Worm (Caenorhabditis elegans) whole organism, mixed stage, embryonic: ENCODE measurements around the gene fkh-7.

Experiments
- M03D4.4 ChIP-seq: sonication (generic microtip); optimal IDR thresholded peaks from 2 replicates; lab custom pipeline; 2017; ENCODE audit warnings: mild to moderate bottlenecking, missing genetic modification characterization, missing compliant biosample characterization
- bed-3 ChIP-seq: fragments of 200-800 bp; sonication (Bioruptor generic); optimal IDR thresholded peaks from 3 replicates; lab custom pipeline; 2018; ENCODE audit warnings: mild to moderate bottlenecking, missing genetic modification characterization, moderate library complexity, missing compliant biosample characterization
- blmp-1 ChIP-seq: fragments of 150-350 bp; optimal IDR thresholded peaks from 2 replicates; lab custom pipeline; 2014; ENCODE audit warnings: missing biosample characterization, missing genetic modification characterization
- ceh-39 ChIP-seq: fragments of 150-350 bp; optimal IDR thresholded peaks from 2 replicates; lab custom pipeline; 2014; ENCODE audit warnings: missing biosample characterization, missing genetic modification characterization
- ceh-43 ChIP-seq: fragments of 200-800 bp; sonication (Bioruptor generic); optimal IDR thresholded peaks from 2 replicates; lab custom pipeline; 2018; ENCODE audit warnings: mild to moderate bottlenecking, missing genetic modification characterization, moderate library complexity, missing compliant biosample characterization
- ceh-83 ChIP-seq: fragments of 200-800 bp; sonication (Bioruptor generic); optimal IDR thresholded peaks from 2 replicates; lab custom pipeline; 2018; ENCODE audit warnings: mild to moderate bottlenecking, missing genetic modification characterization, missing compliant biosample characterization
- ces-1 ChIP-seq: fragments of 150-350 bp; optimal IDR thresholded peaks from 2 replicates; lab custom pipeline; 2014; ENCODE audit warnings: missing biosample characterization, missing genetic modification reagents, missing genetic modification characterization
- cnd-1 ChIP-seq: fragments of 200-800 bp; sonication (Bioruptor generic); optimal IDR thresholded peaks from 2 replicates; lab custom pipeline; 2018; ENCODE audit warnings: mild to moderate bottlenecking, missing genetic modification characterization, missing compliant biosample characterization
- drap-1 ChIP-seq: fragments of 200-800 bp; sonication (Bioruptor generic); optimal IDR thresholded peaks from 3 replicates; lab custom pipeline; 2018; ENCODE audit warnings: mild to moderate bottlenecking, missing genetic modification characterization, missing compliant biosample characterization
- elt-1 ChIP-seq: sonication (generic microtip); optimal IDR thresholded peaks from 2 replicates; lab custom pipeline; 2017; ENCODE audit warnings: missing genetic modification characterization, mild to moderate bottlenecking, missing compliant biosample characterization, antibody characterized with exemption, moderate library complexity, borderline replicate concordance; ENCODE audit not compliant: insufficient read depth
- elt-3 ChIP-seq: fragments of 150-350 bp; optimal IDR thresholded peaks from 2 replicates; lab custom pipeline; 2014; ENCODE audit warnings: missing biosample characterization, missing genetic modification characterization
- flh-1 ChIP-seq: fragments of 200-800 bp; sonication (Bioruptor generic); optimal IDR thresholded peaks from 2 replicates; lab custom pipeline; 2018; ENCODE audit warnings: mild to moderate bottlenecking, missing genetic modification characterization, moderate library complexity, missing compliant biosample characterization
- ham-2 ChIP-seq: fragments of 200-800 bp; sonication (Bioruptor generic); optimal IDR thresholded peaks from 2 replicates; lab custom pipeline; 2018; ENCODE audit warnings: mild to moderate bottlenecking, missing genetic modification characterization, missing compliant biosample characterization
- hlh-1 ChIP-seq: fragments of 150-350 bp; optimal IDR thresholded peaks from 2 replicates; lab custom pipeline; 2014; ENCODE audit warnings: missing biosample characterization, missing genetic modification reagents, missing genetic modification characterization
- lin-13 ChIP-seq: fragments of 150-350 bp; optimal IDR thresholded peaks from 2 replicates; lab custom pipeline; 2014; ENCODE audit warnings: missing biosample characterization, missing genetic modification characterization
- lin-32 ChIP-seq: fragments of 200-800 bp; sonication (Bioruptor generic); optimal IDR thresholded peaks from 2 replicates; lab custom pipeline; 2018; ENCODE audit warnings: mild to moderate bottlenecking, missing genetic modification characterization, missing compliant biosample characterization
- lsy-2 ChIP-seq: fragments of 150-350 bp; optimal IDR thresholded peaks from 2 replicates; lab custom pipeline; 2014; ENCODE audit warnings: missing biosample characterization, missing genetic modification characterization
- mab-5 ChIP-seq: fragments of 150-350 bp; optimal IDR thresholded peaks from 2 replicates; lab custom pipeline; 2014; ENCODE audit warnings: missing biosample characterization, missing genetic modification characterization
- mep-1 ChIP-seq: fragments of 150-350 bp; optimal IDR thresholded peaks from 2 replicates; lab custom pipeline; 2017; ENCODE audit warnings: missing biosample characterization, missing genetic modification reagents, missing genetic modification characterization, inconsistent platforms
- mls-2 ChIP-seq: sonication (generic microtip); optimal IDR thresholded peaks from 2 replicates; lab custom pipeline; 2016; ENCODE audit warnings: mild to moderate bottlenecking, missing genetic modification characterization, moderate library complexity, missing compliant biosample characterization
- nhr-2 ChIP-seq: fragments of 150-350 bp; optimal IDR thresholded peaks from 2 replicates; lab custom pipeline; 2014; ENCODE audit warnings: missing biosample characterization, missing genetic modification characterization
- nhr-237 ChIP-seq: fragments of 150-350 bp; optimal IDR thresholded peaks from 2 replicates; lab custom pipeline; 2014; ENCODE audit warnings: missing biosample characterization, missing genetic modification characterization
- nhr-28 ChIP-seq: fragments of 150-350 bp; optimal IDR thresholded peaks from 2 replicates; lab custom pipeline; 2014; ENCODE audit warnings: missing biosample characterization, missing genetic modification characterization
- nhr-76 ChIP-seq: sonication (generic microtip); optimal IDR thresholded peaks from 2 replicates; lab custom pipeline; 2017; ENCODE audit warnings: missing biosample characterization, missing genetic modification characterization
- pha-4 ChIP-seq: fragments of 150-350 bp; optimal IDR thresholded peaks from 2 replicates; lab custom pipeline; 2018; ENCODE audit warnings: missing biosample characterization, missing genetic modification reagents, missing genetic modification characterization
- sem-2 ChIP-seq: fragments of 200-800 bp; sonication (Bioruptor generic); optimal IDR thresholded peaks from 2 replicates; lab custom pipeline; 2018; ENCODE audit warnings: mild to moderate bottlenecking, missing genetic modification characterization, missing compliant biosample characterization
- snpc-4 ChIP-seq: fragments of 150-350 bp; optimal IDR thresholded peaks from 2 replicates; lab custom pipeline; 2014; ENCODE audit warnings: missing biosample characterization, missing genetic modification characterization
- sptf-1 ChIP-seq: sonication (generic microtip); optimal IDR thresholded peaks from 2 replicates; lab custom pipeline; 2017; ENCODE audit warnings: mild to moderate bottlenecking, missing genetic modification characterization, moderate library complexity, missing compliant biosample characterization
- tbx-8 ChIP-seq: fragments of 200-800 bp; sonication (Bioruptor generic); optimal IDR thresholded peaks from 2 replicates; lab custom pipeline; 2018; ENCODE audit warnings: mild to moderate bottlenecking, missing genetic modification characterization, moderate library complexity, missing compliant biosample characterization
- unc-120 ChIP-seq: sonication (generic microtip); optimal IDR thresholded peaks from 2 replicates; lab custom pipeline; 2017; ENCODE audit warnings: missing genetic modification characterization, missing compliant biosample characterization; ENCODE audit not compliant: poor library complexity, severe bottlenecking
- unc-62 ChIP-seq: fragments of 150-350 bp; optimal IDR thresholded peaks from 2 replicates; lab custom pipeline; 2014; ENCODE audit warnings: missing biosample characterization, missing genetic modification reagents, missing genetic modification characterization
- zip-8 ChIP-seq: fragments of 150-350 bp; optimal IDR thresholded peaks from 2 replicates; lab custom pipeline; 2014; ENCODE audit warnings: missing biosample characterization, missing genetic modification characterization
- ztf-11 ChIP-seq: fragments of 150-350 bp; optimal IDR thresholded peaks from 2 replicates; lab custom pipeline; 2014; ENCODE audit warnings: missing biosample characterization, missing genetic modification characterization

The fkh-7 gene

DNA sequence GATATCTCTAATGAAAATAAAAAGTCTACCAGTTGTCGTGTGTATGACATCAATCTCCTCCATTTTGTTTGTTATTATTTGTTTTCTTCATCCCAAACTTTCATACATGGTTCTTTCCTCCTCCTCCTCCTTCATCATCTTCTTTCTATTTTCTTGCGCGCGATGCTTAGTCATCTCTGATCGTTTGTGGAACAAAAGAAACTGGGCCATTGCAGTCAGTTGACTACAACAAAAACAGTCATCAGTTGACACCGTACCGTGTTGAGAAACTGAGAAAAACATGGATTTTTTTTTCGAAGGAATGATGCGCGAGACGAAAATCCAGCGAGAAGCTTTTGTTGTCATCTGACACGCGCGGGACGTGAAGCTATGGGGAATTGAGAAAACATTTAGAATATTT lies 20.7 kb downstream of the fkh-7 start:
- no peak for TF ChIP-seq ceh-43 (GFP tag; lab: Kevin White, UChicago)
- no peak for TF ChIP-seq M03D4.4 (tag; lab: Kevin White, UChicago)
- no peak for TF ChIP-seq unc-62 (GFP tag; lab: Kevin White, UChicago)
- TF ChIP-seq snpc-4 (tag; lab: Kevin White, UChicago) = no peak
- TF ChIP-seq sptf-1 (tag; lab: Kevin White, UChicago) = no peak

DNA sequence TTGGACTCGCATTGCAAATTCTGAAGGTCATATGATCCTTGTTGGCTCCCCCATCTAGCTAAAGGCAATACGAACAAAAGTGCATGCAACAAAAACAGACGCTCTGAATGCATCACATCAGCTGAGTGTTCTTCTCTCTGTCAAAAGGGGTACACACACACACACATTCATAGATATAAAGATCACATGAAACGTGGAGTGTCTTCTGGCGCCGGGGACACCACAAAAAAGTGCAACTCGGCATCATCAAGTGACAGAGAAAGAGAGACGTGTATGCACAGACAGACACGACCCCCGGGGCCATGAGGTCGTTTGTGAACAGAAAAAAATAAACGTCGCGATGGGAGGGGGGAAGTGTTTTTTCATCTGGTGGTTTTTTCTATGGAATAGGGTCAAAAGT lies 22.9 kb downstream of the fkh-7 start:
- TF ChIP-seq unc-120 (tag; lab: Kevin White, UChicago) (peak; percentile 15), flh-1 (GFP tag; lab: Kevin White, UChicago) (no peak), elt-3 (no peak)

DNA sequence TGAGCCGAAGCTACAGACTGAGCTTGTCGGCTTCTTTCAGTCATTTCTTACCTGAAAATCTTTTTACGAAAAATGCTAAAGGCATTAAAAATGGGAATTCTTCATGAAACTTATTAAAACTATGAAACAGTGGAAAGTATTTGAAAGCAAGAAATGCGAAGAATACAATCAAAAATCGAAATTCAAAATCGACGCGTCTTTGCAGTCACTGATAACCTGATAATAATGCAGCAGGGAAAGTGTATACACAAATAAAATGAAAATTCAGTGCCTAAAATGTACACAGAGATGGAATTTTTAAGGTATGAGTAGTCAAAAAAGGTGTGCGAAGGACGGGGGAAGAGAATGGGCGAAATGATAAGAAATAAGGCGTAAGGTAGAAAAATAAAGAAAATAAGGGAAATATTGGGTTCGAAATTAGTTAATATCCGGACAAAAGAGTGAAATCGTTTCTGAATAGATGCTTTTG lies 30.1 kb downstream of the fkh-7 start, which contains the start of gene C39H7.4:
TSS of gene C39H7.4 (minus strand) at position 51 of the 469 bp plus-strand sequence.
- TF ChIP-seq cnd-1 (tag; lab: Kevin White, UChicago) (no peak), nhr-28 (tag; lab: Kevin White, UChicago) (no peak), bed-3 (GFP tag; lab: Kevin White, UChicago) (no peak), snpc-4 (tag; lab: Kevin White, UChicago) (no peak), lsy-2 (tag; lab: Kevin White, UChicago) (no peak), unc-120 (tag; lab: Kevin White, UChicago) (no peak), zip-8 (no peak), M03D4.4 (tag; lab: Kevin White, UChicago) (no peak), ztf-11 (tag; lab: Kevin White, UChicago) (no peak), ceh-83 (GFP tag; lab: Kevin White, UChicago) (no peak), sptf-1 (tag; lab: Kevin White, UChicago) (no peak), pha-4 (tag; lab: Kevin White, UChicago) (no peak), sem-2 (GFP tag; lab: Kevin White, UChicago) (no peak), flh-1 (GFP tag; lab: Kevin White, UChicago) (no peak), lin-32 (no peak), nhr-2 (tag; lab: Kevin White, UChicago) (no peak), elt-1 (tag; lab: Kevin White, UChicago) (no peak), nhr-237 (tag; lab: Kevin White, UChicago) (no peak), hlh-1 (tag; lab: Kevin White, UChicago) (no peak), mls-2 (tag; lab: Kevin White, UChicago) (no peak)

DNA sequence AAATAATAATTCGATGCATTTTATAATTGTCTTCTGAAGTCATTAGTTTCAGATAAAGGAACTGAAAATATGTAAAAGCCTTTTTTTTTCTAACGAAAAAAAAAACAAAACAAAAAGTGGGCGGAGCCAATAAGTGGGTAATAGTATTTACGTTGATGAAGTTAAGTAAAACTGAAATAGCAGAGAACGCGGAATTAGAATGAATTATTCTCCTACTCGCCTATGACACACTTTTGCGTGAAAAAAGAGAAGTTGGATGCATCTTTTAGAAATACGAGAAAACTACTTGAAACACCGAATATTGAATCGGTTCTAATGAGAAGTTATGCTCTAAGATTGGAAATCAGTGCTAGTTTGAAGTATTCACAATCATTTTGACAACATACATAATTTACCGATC lies 35.2 kb downstream of the fkh-7 start, which contains the start of gene srsx-16:
TSS of gene srsx-16 (minus strand) at position 101 of the 400 bp plus-strand sequence.
- TF ChIP-seq mab-5 (tag; lab: Kevin White, UChicago) (no peak), lsy-2 (tag; lab: Kevin White, UChicago) (no peak), ham-2 (GFP tag; lab: Kevin White, UChicago) (no peak), zip-8 (no peak), nhr-76 (no peak)

DNA sequence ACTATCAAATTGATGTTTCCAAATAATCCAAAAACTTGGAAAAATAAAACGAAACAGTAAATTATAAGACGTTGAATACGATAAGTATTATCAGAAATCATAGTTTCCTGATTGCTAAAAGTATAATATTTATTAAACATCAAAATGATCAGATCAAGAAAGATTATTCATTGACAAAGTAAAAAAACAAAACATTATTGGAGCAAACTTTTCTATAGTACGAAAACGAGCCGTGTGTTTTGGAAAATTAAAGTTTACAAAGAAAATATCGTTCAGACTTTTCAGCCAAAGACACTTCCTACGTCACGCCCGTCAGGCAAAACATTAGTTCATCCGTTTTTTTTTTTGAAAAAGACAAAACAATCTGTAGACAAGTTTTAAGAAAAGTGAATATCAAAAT lies 39.2 kb downstream of the fkh-7 start, which contains the start of gene srsx-15:
TSS of gene srsx-15 (minus strand) at position 101 of the 400 bp plus-strand sequence.
- no peak for TF ChIP-seq nhr-237 (tag; lab: Kevin White, UChicago)
- TF ChIP-seq flh-1 (GFP tag; lab: Kevin White, UChicago) = no peak
- TF ChIP-seq zip-8 = no peak
- no peak for TF ChIP-seq snpc-4 (tag; lab: Kevin White, UChicago)
- no peak for TF ChIP-seq ces-1 (GFP tag; lab: Kevin White, UChicago)
- no peak for TF ChIP-seq blmp-1 (tag; lab: Kevin White, UChicago)
- no peak for TF ChIP-seq lsy-2 (tag; lab: Kevin White, UChicago)
- no peak for TF ChIP-seq nhr-76
- TF ChIP-seq ham-2 (GFP tag; lab: Kevin White, UChicago) = no peak
- TF ChIP-seq ceh-39 (tag; lab: Kevin White, UChicago) = no peak

DNA sequence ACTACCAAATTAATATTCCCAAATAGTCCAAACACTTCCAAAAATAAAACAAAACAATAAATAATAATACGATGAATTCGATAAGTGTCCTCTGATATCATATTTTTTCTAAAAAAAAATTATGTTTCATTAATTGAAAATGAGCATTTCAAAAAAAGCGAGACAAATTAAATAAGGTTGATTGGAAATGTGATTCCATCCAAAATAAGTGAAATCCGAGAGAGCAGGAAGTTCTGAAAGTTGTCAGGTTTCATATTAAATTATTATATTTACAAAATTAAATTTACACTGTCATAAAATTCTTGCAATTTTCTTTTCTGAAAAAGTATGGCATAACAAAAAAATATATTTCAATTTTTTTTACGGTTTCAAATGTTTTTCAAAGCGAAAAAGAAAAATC lies 42.6 kb downstream of the fkh-7 start, which contains the start of gene srsx-14:
TSS of gene srsx-14 (minus strand) at position 101 of the 400 bp plus-strand sequence.
- TF ChIP-seq mep-1 (tag; lab: Kevin White, UChicago) (no peak), pha-4 (tag; lab: Kevin White, UChicago) (no peak), ztf-11 (tag; lab: Kevin White, UChicago) (no peak), ceh-43 (GFP tag; lab: Kevin White, UChicago) (no peak), lin-13 (tag; lab: Kevin White, UChicago) (no peak), M03D4.4 (tag; lab: Kevin White, UChicago) (no peak), ham-2 (GFP tag; lab: Kevin White, UChicago) (no peak), elt-3 (no peak), blmp-1 (tag; lab: Kevin White, UChicago) (no peak), lin-32 (no peak), ceh-83 (GFP tag; lab: Kevin White, UChicago) (no peak), mls-2 (tag; lab: Kevin White, UChicago) (no peak), nhr-28 (tag; lab: Kevin White, UChicago) (no peak), tbx-8 (GFP tag; lab: Kevin White, UChicago) (no peak), cnd-1 (tag; lab: Kevin White, UChicago) (no peak), drap-1 (GFP tag; lab: Kevin White, UChicago) (no peak), hlh-1 (tag; lab: Kevin White, UChicago) (no peak), ces-1 (GFP tag; lab: Kevin White, UChicago) (no peak), elt-1 (tag; lab: Kevin White, UChicago) (no peak), snpc-4 (tag; lab: Kevin White, UChicago) (no peak)
